Fruit fly (Drosophila melanogaster) whole organism, prepupa: ENCODE results near the gene Vha26.
A peak's percentile ranks its signal among the peaks of the same experiment; 100 is the strongest.

ENCODE experiments used
- Blimp-1 ChIP-seq: fragments of 200-800 bp; sonication (Bioruptor generic); optimal IDR thresholded peaks from 3 replicates; lab custom pipeline; 2017; ENCODE audit warnings: missing biosample characterization, missing genetic modification characterization, mild to moderate bottlenecking, moderate library complexity, missing genetic modification reagents
- CG10631 ChIP-seq: fragments of 200-800 bp; sonication (Bioruptor generic); optimal IDR thresholded peaks from 2 replicates; lab custom pipeline; 2016; ENCODE audit warnings: missing biosample characterization, missing genetic modification characterization
- CG11294 ChIP-seq: fragments of 200-800 bp; sonication (Bioruptor generic); IDR thresholded peaks from 2 replicates; pipeline ENCODE4 v1.3.6; 2022; ENCODE audit warnings: missing biosample characterization, missing genetic modification characterization
- CG11762 ChIP-seq: fragments of 200-800 bp; sonication (Bioruptor generic); optimal IDR thresholded peaks from 3 replicates; lab custom pipeline; 2016; ENCODE audit warnings: missing biosample characterization, missing genetic modification characterization; ENCODE audit not compliant: insufficient read depth
- CG11902 ChIP-seq: fragments of 200-800 bp; sonication (Bioruptor generic); optimal IDR thresholded peaks from 3 replicates; lab custom pipeline; 2016; ENCODE audit warnings: missing biosample characterization, missing genetic modification characterization
- CG15336 ChIP-seq: fragments of 200-800 bp; sonication (Bioruptor generic); IDR thresholded peaks from 2 replicates; pipeline ENCODE4 v1.3.6; 2022; ENCODE audit warnings: missing biosample characterization, missing genetic modification characterization
- CG1621 ChIP-seq: fragments of 200-800 bp; sonication (Bioruptor generic); optimal IDR thresholded peaks from 3 replicates; lab custom pipeline; 2018; ENCODE audit warnings: missing biosample characterization, mild to moderate bottlenecking, missing genetic modification characterization
- CG16779 ChIP-seq: fragments of 200-800 bp; sonication (Bioruptor generic); optimal IDR thresholded peaks from 3 replicates; lab custom pipeline; 2017; ENCODE audit warnings: missing biosample characterization, mild to moderate bottlenecking, missing genetic modification characterization
- CG3032 ChIP-seq: fragments of 200-800 bp; optimal IDR thresholded peaks from 2 replicates; lab custom pipeline; 2019; ENCODE audit warnings: missing biosample characterization, mild to moderate bottlenecking, missing genetic modification characterization, moderate library complexity
- CG31627 ChIP-seq: fragments of 200-800 bp; sonication (Bioruptor generic); optimal IDR thresholded peaks from 3 replicates; lab custom pipeline; 2016; ENCODE audit warnings: missing biosample characterization, missing genetic modification characterization
- CG32006 ChIP-seq: fragments of 200-800 bp; sonication (Bioruptor generic); optimal IDR thresholded peaks from 3 replicates; lab custom pipeline; 2017; ENCODE audit warnings: missing biosample characterization, mild to moderate bottlenecking, missing genetic modification characterization
- CG34406 ChIP-seq: fragments of 200-800 bp; sonication (Bioruptor generic); optimal IDR thresholded peaks from 3 replicates; lab custom pipeline; 2016; ENCODE audit warnings: missing biosample characterization, missing genetic modification characterization
- CG3919 ChIP-seq: fragments of 200-800 bp; sonication (Bioruptor generic); optimal IDR thresholded peaks from 3 replicates; lab custom pipeline; 2016; ENCODE audit warnings: missing biosample characterization, missing genetic modification characterization
- CG4318 ChIP-seq: fragments of 200-800 bp; sonication (Bioruptor generic); optimal IDR thresholded peaks from 3 replicates; lab custom pipeline; 2017; ENCODE audit warnings: missing biosample characterization, mild to moderate bottlenecking, missing genetic modification characterization
- CG6163 ChIP-seq: fragments of 200-800 bp; sonication (Bioruptor generic); IDR thresholded peaks from 3 replicates; pipeline ENCODE4 v1.3.6; 2022; ENCODE audit warnings: missing biosample characterization, missing genetic modification characterization
- CG6276 ChIP-seq: fragments of 200-800 bp; sonication (Bioruptor generic); optimal IDR thresholded peaks from 2 replicates; lab custom pipeline; 2017; ENCODE audit warnings: missing biosample characterization, mild to moderate bottlenecking, missing genetic modification characterization
- CG6792 ChIP-seq: fragments of 200-800 bp; sonication (Bioruptor generic); optimal IDR thresholded peaks from 3 replicates; lab custom pipeline; 2016; ENCODE audit warnings: missing biosample characterization, missing genetic modification characterization
- CG7368 ChIP-seq: fragments of 200-800 bp; sonication (Bioruptor generic); optimal IDR thresholded peaks from 3 replicates; lab custom pipeline; 2016; ENCODE audit warnings: missing biosample characterization, missing genetic modification characterization
- CG8119 ChIP-seq: fragments of 200-800 bp; sonication (Bioruptor generic); IDR thresholded peaks from 3 replicates; pipeline ENCODE4 v1.3.6; 2022; ENCODE audit warnings: missing biosample characterization, missing genetic modification characterization
- CG8319 ChIP-seq: fragments of 200-800 bp; sonication (Bioruptor generic); optimal IDR thresholded peaks from 3 replicates; lab custom pipeline; 2016; ENCODE audit warnings: missing biosample characterization, missing genetic modification characterization
- CG9139 ChIP-seq: fragments of 200-800 bp; sonication (Bioruptor generic); optimal IDR thresholded peaks from 3 replicates; lab custom pipeline; 2017; ENCODE audit warnings: missing biosample characterization, mild to moderate bottlenecking, missing genetic modification characterization
- Eip75B ChIP-seq: fragments of 200-800 bp; sonication (Bioruptor generic); optimal IDR thresholded peaks from 3 replicates; lab custom pipeline; 2016; ENCODE audit warnings: missing biosample characterization, missing genetic modification characterization
- Eip78C ChIP-seq: fragments of 200-800 bp; sonication (Bioruptor generic); peaks from one replicate; lab custom pipeline; 2016; ENCODE audit warnings: missing biosample characterization, missing genetic modification characterization
- Eip93F ChIP-seq: fragments of 200-800 bp; sonication (Bioruptor generic); optimal IDR thresholded peaks from 2 replicates; lab custom pipeline; 2016; ENCODE audit warnings: missing biosample characterization, mild to moderate bottlenecking, missing genetic modification characterization
- Ets21C ChIP-seq: fragments of 200-800 bp; sonication (Bioruptor generic); optimal IDR thresholded peaks from 3 replicates; lab custom pipeline; 2016; ENCODE audit warnings: missing biosample characterization, missing genetic modification characterization
- Ets96B ChIP-seq: fragments of 200-800 bp; optimal IDR thresholded peaks from 2 replicates; lab custom pipeline; 2019; ENCODE audit warnings: missing biosample characterization, mild to moderate bottlenecking, missing genetic modification characterization, moderate library complexity
- Hr38 ChIP-seq: sonication (Bioruptor generic); optimal IDR thresholded peaks from 2 replicates; lab custom pipeline; 2016; ENCODE audit warnings: missing biosample characterization, missing genetic modification characterization
- Hr39 ChIP-seq: fragments of 200-800 bp; sonication (Bioruptor generic); optimal IDR thresholded peaks from 2 replicates; lab custom pipeline; 2016; ENCODE audit warnings: missing biosample characterization, missing genetic modification characterization
- Hr4 ChIP-seq: fragments of 200-800 bp; sonication (Bioruptor generic); optimal IDR thresholded peaks from 3 replicates; lab custom pipeline; 2016; ENCODE audit warnings: missing biosample characterization, missing genetic modification characterization
- Lpt ChIP-seq: fragments of 200-800 bp; sonication (Bioruptor generic); optimal IDR thresholded peaks from 3 replicates; lab custom pipeline; 2016; ENCODE audit warnings: missing biosample characterization, missing genetic modification characterization
- Met ChIP-seq: fragments of 200-800 bp; sonication (Bioruptor generic); optimal IDR thresholded peaks from 3 replicates; lab custom pipeline; 2016; ENCODE audit warnings: missing biosample characterization, missing genetic modification characterization
- Smox ChIP-seq: fragments of 200-800 bp; sonication (Bioruptor generic); optimal IDR thresholded peaks from 3 replicates; lab custom pipeline; 2016; ENCODE audit warnings: missing biosample characterization, missing genetic modification characterization
- Sox102F ChIP-seq: fragments of 200-800 bp; sonication (Bioruptor generic); optimal IDR thresholded peaks from 2 replicates; lab custom pipeline; 2016; ENCODE audit warnings: missing biosample characterization, mild to moderate bottlenecking, missing genetic modification characterization
- Sox15 ChIP-seq: fragments of 200-800 bp; sonication (Bioruptor generic); optimal IDR thresholded peaks from 3 replicates; lab custom pipeline; 2016; ENCODE audit warnings: missing biosample characterization, missing genetic modification characterization
- achi ChIP-seq: fragments of 200-800 bp; sonication (Bioruptor generic); optimal IDR thresholded peaks from 3 replicates; lab custom pipeline; 2016; ENCODE audit warnings: missing biosample characterization, missing genetic modification characterization
- acj6 ChIP-seq: fragments of 200-800 bp; sonication (Bioruptor generic); optimal IDR thresholded peaks from 3 replicates; lab custom pipeline; 2016; ENCODE audit warnings: missing biosample characterization, missing genetic modification characterization
- dsx ChIP-seq: fragments of 200-800 bp; optimal IDR thresholded peaks from 3 replicates; lab custom pipeline; 2019; ENCODE audit warnings: missing biosample characterization, mild to moderate bottlenecking, missing genetic modification characterization, moderate library complexity; ENCODE audit not compliant: poor library complexity, severe bottlenecking
- eg ChIP-seq: fragments of 200-800 bp; sonication (Bioruptor generic); IDR thresholded peaks from 3 replicates; pipeline ENCODE4 v1.3.6; 2022; ENCODE audit warnings: missing biosample characterization, missing genetic modification characterization
- esn ChIP-seq: fragments of 200-800 bp; sonication (Bioruptor generic); optimal IDR thresholded peaks from 2 replicates; lab custom pipeline; 2016; ENCODE audit warnings: missing biosample characterization, mild to moderate bottlenecking, missing genetic modification characterization, moderate library complexity
- fd59A ChIP-seq: fragments of 200-800 bp; sonication (Bioruptor generic); optimal IDR thresholded peaks from 2 replicates; lab custom pipeline; 2017; ENCODE audit warnings: missing biosample characterization, mild to moderate bottlenecking, missing genetic modification characterization, missing genetic modification reagents
- fkh ChIP-seq: fragments of 200-800 bp; sonication (Bioruptor generic); optimal IDR thresholded peaks from 3 replicates; lab custom pipeline; 2017; ENCODE audit warnings: missing biosample characterization, mild to moderate bottlenecking, missing genetic modification characterization, moderate library complexity
- lz ChIP-seq: fragments of 200-800 bp; sonication (Bioruptor generic); optimal IDR thresholded peaks from 3 replicates; lab custom pipeline; 2016; ENCODE audit warnings: missing biosample characterization, missing genetic modification characterization
- net ChIP-seq: fragments of 200-800 bp; sonication (Bioruptor generic); optimal IDR thresholded peaks from 3 replicates; lab custom pipeline; 2016; ENCODE audit warnings: missing biosample characterization, missing genetic modification characterization
- pdm3 ChIP-seq: fragments of 200-800 bp; sonication (Bioruptor generic); optimal IDR thresholded peaks from 3 replicates; lab custom pipeline; 2016; ENCODE audit warnings: missing biosample characterization, missing genetic modification characterization
- spab ChIP-seq: fragments of 200-800 bp; sonication (Bioruptor generic); optimal IDR thresholded peaks from 2 replicates; lab custom pipeline; 2017; ENCODE audit warnings: missing biosample characterization, mild to moderate bottlenecking, missing genetic modification characterization, missing genetic modification reagents
- ss ChIP-seq, 2 experiments: fragments of 200-800 bp; sonication (Bioruptor generic); optimal IDR thresholded peaks; 2 replicates in 1 of 2; 3 replicates in 1 of 2; lab custom pipeline; 2017 to 2018; ENCODE audit warnings: mild to moderate bottlenecking in 2 of 2, missing biosample characterization in 2 of 2, missing genetic modification characterization in 2 of 2, moderate library complexity in 1 of 2
- svp ChIP-seq: fragments of 200-800 bp; sonication (Bioruptor generic); peaks from one replicate; lab custom pipeline; 2016; ENCODE audit warnings: missing biosample characterization, missing genetic modification characterization

Gene Vha26

DNA sequence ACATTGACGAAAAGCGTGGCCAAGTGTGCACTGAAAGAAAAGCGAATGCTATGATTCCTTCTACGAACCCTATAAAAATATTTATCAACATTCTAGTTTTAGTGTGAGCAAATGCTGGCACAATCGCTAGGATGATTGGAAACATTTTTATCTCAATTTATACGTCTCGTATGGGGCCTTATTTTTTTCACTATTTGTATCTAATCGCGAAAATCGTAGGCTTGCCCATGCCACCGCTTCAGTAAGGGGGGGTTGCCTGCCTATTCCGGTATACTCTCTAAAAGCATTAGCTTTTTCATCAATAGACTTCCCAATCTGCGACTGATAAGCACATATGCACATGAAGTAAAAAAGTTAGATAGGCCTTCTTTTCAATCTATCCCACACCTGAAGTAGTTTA lies 25.9 kb upstream of the Vha26 start (continued):
- TF ChIP-seq CG9139 (GFP tag; lab: Kevin White, UChicago) (no peak), CG11902 (no peak), Smox (GFP tag; lab: Kevin White, UChicago) (no peak), net (GFP tag; lab: Kevin White, UChicago) (no peak), CG8319 (GFP tag; lab: Kevin White, UChicago) (no peak), Sox15 (GFP tag; lab: Kevin White, UChicago) (no peak), CG8119 (peak; percentile 87), Ets96B (tag; lab: Kevin White, UChicago) (no peak), fkh (no peak), achi (GFP tag; lab: Kevin White, UChicago) (no peak), eg (GFP tag; lab: Robert Waterston, UW) (peak; percentile 93), svp (GFP tag; lab: Kevin White, UChicago) (peak; percentile 80), CG16779 (tag; lab: Kevin White, UChicago) (peak; percentile 42), ss (GFP tag; optimal IDR thresholded peaks at IDR 0.05; lab: Kevin White, UChicago) (no peak), Eip93F (GFP tag; lab: Kevin White, UChicago) (no peak), Eip78C (peak; percentile 63), acj6 (GFP tag; lab: Kevin White, UChicago) (no peak), Hr38 (GFP tag; lab: Kevin White, UChicago) (no peak), Lpt (peak; percentile 61), CG11762 (GFP tag; lab: Kevin White, UChicago) (peak; percentile 23), Met (GFP tag; lab: Kevin White, UChicago) (no peak), Eip75B (GFP tag; lab: Kevin White, UChicago) (no peak), Blimp-1 (no peak), CG34406 (GFP tag; lab: Kevin White, UChicago) (no peak), esn (GFP tag; lab: Kevin White, UChicago) (peak; percentile 65), CG4318 (GFP tag; lab: Kevin White, UChicago) (no peak), CG1621 (tag; lab: Kevin White, UChicago) (no peak), fd59A (GFP tag; lab: Kevin White, UChicago) (no peak), dsx (GFP tag; lab: Kevin White, UChicago) (no peak), lz (peak; percentile 47)

- TF ChIP-seq CG11902 (peak; percentile 27), Hr4 (GFP tag; lab: Kevin White, UChicago) (peak; percentile 70), CG34406 (GFP tag; lab: Kevin White, UChicago) (peak; percentile 36), ss (GFP tag; optimal IDR thresholded peaks at IDR 0.05; lab: Kevin White, UChicago) (peak in 1 of 2 experiments; percentile 18), Met (GFP tag; lab: Kevin White, UChicago) (no peak), esn (GFP tag; lab: Kevin White, UChicago) (peak; percentile 65), Smox (GFP tag; lab: Kevin White, UChicago) (no peak), Ets21C (no peak), CG32006 (peak; percentile 44), eg (GFP tag; lab: Robert Waterston, UW) (peak; percentile 74), CG7368 (GFP tag; lab: Kevin White, UChicago) (peak; percentile 11), Sox102F (GFP tag; lab: Kevin White, UChicago) (no peak), Hr38 (GFP tag; lab: Kevin White, UChicago) (no peak), CG31627 (GFP tag; lab: Kevin White, UChicago) (peak; percentile 65), CG1621 (tag; lab: Kevin White, UChicago) (peak; percentile 23), CG10631 (GFP tag; lab: Kevin White, UChicago) (no peak), CG11762 (GFP tag; lab: Kevin White, UChicago) (peak; percentile 2), Eip78C (peak; percentile 87), Ets96B (tag; lab: Kevin White, UChicago) (peak; percentile 48), acj6 (GFP tag; lab: Kevin White, UChicago) (peak; percentile 53), pdm3 (GFP tag; lab: Kevin White, UChicago) (peak; percentile 63), CG3032 (tag; lab: Kevin White, UChicago) (peak; percentile 67), Eip93F (GFP tag; lab: Kevin White, UChicago) (peak; percentile 67), Blimp-1 (no peak), CG8119 (peak; percentile 30; the same call in 1 of the 3 replicates), CG6276 (GFP tag; lab: Kevin White, UChicago) (no peak), Hr39 (GFP tag; lab: Kevin White, UChicago) (peak; percentile 63), CG11294 (no peak), CG3919 (GFP tag; lab: Kevin White, UChicago) (peak; percentile 40), svp (GFP tag; lab: Kevin White, UChicago) (peak; percentile 82), spab (no peak), CG6792 (GFP tag; lab: Kevin White, UChicago) (peak; percentile 10), CG8319 (GFP tag; lab: Kevin White, UChicago) (no peak), fkh (peak; percentile 53), CG6163 (GFP tag; lab: Robert Waterston, UW) (no peak), net (GFP tag; lab: Kevin White, UChicago) (no peak), CG15336 (GFP tag; lab: Robert Waterston, UW) (0 out of 2 replicates have a peak, but pooled peaks have one; percentile 42)
Observed at dm6 chr3R:5568590-5568989, 23.0 kb upstream of the Vha26 start, which contains the start of the genes CG2931 and Rheb. TSS of gene CG2931 (minus strand) at chr3R:5568615. TSS of gene Rheb (plus strand) at chr3R:5568921.
